Fruit fly (Drosophila melanogaster) whole organism, embryonic: ENCODE data around the gene CG10747.

ENCODE experiments used
- Abd-B ChIP-seq: fragments of 200-800 bp; sonication (Bioruptor generic); optimal IDR thresholded peaks from 2 replicates; lab custom pipeline; 2018; ENCODE audit warnings: missing biosample characterization, mild to moderate bottlenecking, missing genetic modification characterization, moderate library complexity
- Asciz ChIP-seq: fragments of 200-800 bp; sonication (Bioruptor generic); optimal IDR thresholded peaks from 2 replicates; lab custom pipeline; 2017; ENCODE audit warnings: missing biosample characterization, mild to moderate bottlenecking, missing genetic modification characterization, missing genetic modification reagents
- B-H2 ChIP-seq: fragments of 200-800 bp; sonication (Bioruptor generic); optimal IDR thresholded peaks from 2 replicates; lab custom pipeline; 2018; ENCODE audit warnings: missing biosample characterization, mild to moderate bottlenecking, missing genetic modification characterization
- CG10274 ChIP-seq: fragments of 200-800 bp; sonication (Bioruptor generic); optimal IDR thresholded peaks from 3 replicates; lab custom pipeline; 2017; ENCODE audit warnings: missing biosample characterization, mild to moderate bottlenecking, missing genetic modification characterization
- CG10543 ChIP-seq: fragments of 200-800 bp; sonication (Bioruptor generic); optimal IDR thresholded peaks from 3 replicates; lab custom pipeline; 2017; ENCODE audit warnings: missing biosample characterization, mild to moderate bottlenecking, missing genetic modification characterization, moderate library complexity
- CG12299 ChIP-seq: fragments of 200-800 bp; sonication (Bioruptor generic); optimal IDR thresholded peaks from 2 replicates; lab custom pipeline; 2018; ENCODE audit warnings: missing biosample characterization, mild to moderate bottlenecking, missing genetic modification characterization
- CG14860 ChIP-seq: fragments of 200-800 bp; sonication (Bioruptor generic); IDR thresholded peaks from 3 replicates; pipeline ENCODE4 v1.3.6; 2022; ENCODE audit warnings: missing biosample characterization, missing genetic modification characterization; ENCODE audit not compliant: partially characterized antibody
- CG15479 ChIP-seq: fragments of 200-800 bp; sonication (Bioruptor generic); optimal IDR thresholded peaks from 3 replicates; lab custom pipeline; 2019; ENCODE audit warnings: missing biosample characterization, mild to moderate bottlenecking, missing genetic modification characterization, moderate library complexity
- CG1603 ChIP-seq: fragments of 200-800 bp; sonication (Bioruptor generic); optimal IDR thresholded peaks from 2 replicates; lab custom pipeline; 2019; ENCODE audit warnings: missing biosample characterization, mild to moderate bottlenecking, missing genetic modification characterization, moderate library complexity
- CG17568 ChIP-seq: fragments of 200-800 bp; sonication (Bioruptor generic); optimal IDR thresholded peaks from 2 replicates; lab custom pipeline; 2018; ENCODE audit warnings: missing biosample characterization, mild to moderate bottlenecking, missing genetic modification characterization, moderate library complexity
- CG2120 ChIP-seq: fragments of 200-800 bp; sonication (Bioruptor generic); optimal IDR thresholded peaks from 3 replicates; lab custom pipeline; 2016; ENCODE audit warnings: missing biosample characterization, missing genetic modification characterization
- CG30020 ChIP-seq: fragments of 200-800 bp; optimal IDR thresholded peaks from 2 replicates; lab custom pipeline; 2019; ENCODE audit warnings: missing biosample characterization, mild to moderate bottlenecking, missing genetic modification characterization, moderate library complexity
- CG3281 ChIP-seq: fragments of 200-800 bp; sonication (Bioruptor generic); optimal IDR thresholded peaks from 3 replicates; lab custom pipeline; 2017; ENCODE audit warnings: missing biosample characterization, mild to moderate bottlenecking, missing genetic modification characterization
- CG3847 ChIP-seq: fragments of 200-800 bp; sonication (Bioruptor generic); IDR thresholded peaks from 2 replicates; pipeline ENCODE4 v1.3.6; 2022; ENCODE audit warnings: missing biosample characterization, missing genetic modification characterization
- CG4707 ChIP-seq: fragments of 200-800 bp; sonication (Bioruptor generic); optimal IDR thresholded peaks from 2 replicates; lab custom pipeline; 2018; ENCODE audit warnings: missing biosample characterization, mild to moderate bottlenecking, missing genetic modification characterization, moderate library complexity
- CoRest ChIP-seq: fragments of 200-800 bp; sonication (Bioruptor generic); optimal IDR thresholded peaks from 3 replicates; lab custom pipeline; 2018; ENCODE audit warnings: missing biosample characterization, mild to moderate bottlenecking, missing genetic modification characterization, moderate library complexity
- Dbx ChIP-seq: fragments of 200-800 bp; sonication (Bioruptor generic); IDR thresholded peaks from 3 replicates; pipeline ENCODE4 v1.3.6; 2022; ENCODE audit warnings: missing biosample characterization, missing genetic modification characterization
- Doc3 ChIP-seq: fragments of 200-800 bp; sonication (Bioruptor generic); IDR thresholded peaks from 3 replicates; pipeline ENCODE4 v1.3.6; 2022; ENCODE audit warnings: missing biosample characterization, missing genetic modification characterization; ENCODE audit not compliant: partially characterized antibody
- Ets65A ChIP-seq: fragments of 200-800 bp; sonication (Bioruptor generic); peaks from one replicate; lab custom pipeline; 2016; ENCODE audit warnings: missing biosample characterization, missing genetic modification characterization
- H15 ChIP-seq: fragments of 200-800 bp; sonication (Bioruptor generic); IDR thresholded peaks from 3 replicates; pipeline ENCODE4 v1.3.6; 2022; ENCODE audit warnings: missing biosample characterization, missing genetic modification characterization
- H2.0 ChIP-seq: fragments of 200-800 bp; sonication (Bioruptor generic); IDR thresholded peaks from 2 replicates; pipeline ENCODE4 v1.3.6; 2022; ENCODE audit warnings: missing biosample characterization, missing genetic modification characterization
- Lpt ChIP-seq: fragments of >200 bp; optimal IDR thresholded peaks from 2 replicates; lab custom pipeline; 2018; ENCODE audit warnings: missing biosample characterization, missing genetic modification characterization
- MBD-R2 ChIP-seq: fragments of 200-800 bp; sonication (Bioruptor generic); IDR thresholded peaks from 2 replicates; pipeline ENCODE4 v1.3.6; 2022; ENCODE audit warnings: missing biosample characterization, missing genetic modification characterization
- Nf-YA ChIP-seq: fragments of 200-800 bp; sonication (Bioruptor generic); IDR thresholded peaks from 2 replicates; pipeline ENCODE4 v1.3.6; 2022; ENCODE audit warnings: missing biosample characterization, missing genetic modification characterization
- Side ChIP-seq: fragments of 200-800 bp; sonication (Bioruptor generic); optimal IDR thresholded peaks from 2 replicates; lab custom pipeline; 2016; ENCODE audit warnings: missing biosample characterization, missing genetic modification characterization
- Sox102F ChIP-seq: fragments of 200-800 bp; sonication (Bioruptor generic); optimal IDR thresholded peaks from 2 replicates; lab custom pipeline; 2018; ENCODE audit warnings: missing biosample characterization, mild to moderate bottlenecking, missing genetic modification characterization, moderate library complexity
- TFAM ChIP-seq: fragments of 200-800 bp; sonication (Bioruptor generic); optimal IDR thresholded peaks from 2 replicates; lab custom pipeline; 2017; ENCODE audit warnings: missing biosample characterization, missing genetic modification characterization, inconsistent platforms
- ac ChIP-seq: fragments of 200-800 bp; sonication (Bioruptor generic); optimal IDR thresholded peaks from 3 replicates; lab custom pipeline; 2017; ENCODE audit warnings: missing biosample characterization, mild to moderate bottlenecking, missing genetic modification characterization
- bcd ChIP-seq: fragments of 200-800 bp; sonication (Bioruptor generic); optimal IDR thresholded peaks from 2 replicates; lab custom pipeline; 2017; ENCODE audit warnings: missing biosample characterization, mild to moderate bottlenecking, missing genetic modification characterization
- br ChIP-seq: fragments of >200 bp; optimal IDR thresholded peaks from 2 replicates; lab custom pipeline; 2017
- caup ChIP-seq: fragments of 200-800 bp; sonication (Bioruptor generic); optimal IDR thresholded peaks from 3 replicates; lab custom pipeline; 2017; ENCODE audit warnings: missing biosample characterization, mild to moderate bottlenecking, missing genetic modification characterization, moderate library complexity; ENCODE audit not compliant: severe bottlenecking
- cg ChIP-seq: fragments of 200-800 bp; sonication (Bioruptor generic); optimal IDR thresholded peaks from 3 replicates; lab custom pipeline; 2019; ENCODE audit warnings: missing biosample characterization, mild to moderate bottlenecking, missing genetic modification characterization, moderate library complexity
- ems ChIP-seq: fragments of 200-800 bp; sonication (Bioruptor generic); optimal IDR thresholded peaks from 3 replicates; lab custom pipeline; 2016; ENCODE audit warnings: missing biosample characterization, missing genetic modification characterization
- gcm ChIP-seq: fragments of 200-800 bp; sonication (Bioruptor generic); optimal IDR thresholded peaks from 2 replicates; lab custom pipeline; 2019; ENCODE audit warnings: missing biosample characterization, mild to moderate bottlenecking, missing genetic modification characterization, moderate library complexity
- gro ChIP-seq: fragments of 200-800 bp; sonication (Bioruptor generic); optimal IDR thresholded peaks from 2 replicates; lab custom pipeline; 2016; ENCODE audit warnings: missing biosample characterization, missing genetic modification characterization
- gsb ChIP-seq: fragments of 200-800 bp; sonication (Bioruptor generic); IDR thresholded peaks from 2 replicates; pipeline ENCODE4 v1.3.6; 2022; ENCODE audit warnings: missing biosample characterization, missing genetic modification characterization
- ind ChIP-seq: fragments of 200-800 bp; sonication (Bioruptor generic); optimal IDR thresholded peaks from 3 replicates; lab custom pipeline; 2016; ENCODE audit warnings: missing biosample characterization, missing genetic modification characterization
- lab ChIP-seq: fragments of 200-800 bp; sonication (Bioruptor generic); optimal IDR thresholded peaks from 3 replicates; lab custom pipeline; 2017; ENCODE audit warnings: missing biosample characterization, missing genetic modification characterization, mild to moderate bottlenecking, moderate library complexity, missing genetic modification reagents
- org-1 ChIP-seq: fragments of 200-800 bp; sonication (Bioruptor generic); optimal IDR thresholded peaks from 2 replicates; lab custom pipeline; 2017; ENCODE audit warnings: missing biosample characterization, missing genetic modification characterization
- pfk ChIP-seq: fragments of 200-800 bp; sonication (Bioruptor generic); optimal IDR thresholded peaks from 2 replicates; lab custom pipeline; 2018; ENCODE audit warnings: missing biosample characterization, mild to moderate bottlenecking, missing genetic modification characterization, moderate library complexity
- rib ChIP-seq: fragments of 200-800 bp; sonication (Bioruptor generic); IDR thresholded peaks from 2 replicates; pipeline ENCODE4 v1.3.6; 2022; ENCODE audit warnings: missing biosample characterization, missing genetic modification characterization
- sc ChIP-seq, 3 experiments: fragments of >200 bp in 2 of 3; fragments of 200-800 bp in 1 of 3; sonication (Bioruptor generic) in 1 of 3; optimal IDR thresholded peaks; 2 replicates in 2 of 3; 3 replicates in 1 of 3; lab custom pipeline; 2017; ENCODE audit warnings: mild to moderate bottlenecking in 1 of 3, missing biosample characterization in 1 of 3, missing genetic modification characterization in 1 of 3, missing genetic modification reagents in 1 of 3
- schlank ChIP-seq: fragments of 200-800 bp; sonication (Bioruptor generic); optimal IDR thresholded peaks from 2 replicates; lab custom pipeline; 2018; ENCODE audit warnings: missing biosample characterization, mild to moderate bottlenecking, missing genetic modification characterization
- sens-2 ChIP-seq: fragments of 200-800 bp; sonication (Bioruptor generic); IDR thresholded peaks from 2 replicates; pipeline ENCODE4 v1.3.6; 2022; ENCODE audit warnings: missing biosample characterization, missing genetic modification characterization
- sqz ChIP-seq: fragments of 200-800 bp; sonication (Bioruptor generic); optimal IDR thresholded peaks from 3 replicates; lab custom pipeline; 2018; ENCODE audit warnings: missing biosample characterization, mild to moderate bottlenecking, missing genetic modification characterization
- ttk ChIP-seq: fragments of 200-800 bp; sonication (Bioruptor generic); IDR thresholded peaks from 2 replicates; pipeline ENCODE4 v2.1.2; 2022; ENCODE audit warnings: missing biosample characterization, missing genetic modification characterization
- tup ChIP-seq: fragments of 200-800 bp; sonication (Bioruptor generic); optimal IDR thresholded peaks from 2 replicates; lab custom pipeline; 2016; ENCODE audit warnings: missing biosample characterization, mild to moderate bottlenecking, missing genetic modification characterization, moderate library complexity
- usp ChIP-seq: fragments of >200 bp; optimal IDR thresholded peaks from 2 replicates; lab custom pipeline; 2017; ENCODE audit warnings: missing biosample characterization, missing genetic modification characterization
- vfl ChIP-seq: fragments of 200-800 bp; sonication (Bioruptor generic); optimal IDR thresholded peaks from 2 replicates; lab custom pipeline; 2016; ENCODE audit warnings: missing biosample characterization, missing genetic modification characterization
- vnd ChIP-seq: fragments of 200-800 bp; sonication (Bioruptor generic); IDR thresholded peaks from 3 replicates; pipeline ENCODE4 v1.3.6; 2022; ENCODE audit warnings: missing biosample characterization, missing genetic modification characterization; ENCODE audit not compliant: partially characterized antibody

CG10747 gene

dm6 chr2L:20061018-20061657, 30.0 kb downstream of the CG10747 start, which contains the start of the genes barr and lok (continued):
- TF ChIP-seq vfl (GFP tag; lab: Kevin White, UChicago): peak; percentile 19
- TF ChIP-seq Nf-YA (GFP tag; lab: Robert Waterston, UW): no peak
- TF ChIP-seq ind (GFP tag; lab: Kevin White, UChicago): peak; percentile 65
- TF ChIP-seq MBD-R2 (GFP tag; lab: Robert Waterston, UW): peak; percentile 34
- peak; percentile 46; the same call in 1 of the 2 replicates for TF ChIP-seq CG3847 (GFP tag; lab: Robert Waterston, UW)
- no peak for TF ChIP-seq B-H2 (GFP tag; lab: Kevin White, UChicago)
- TF ChIP-seq vnd: no peak
- peak; percentile 6 for TF ChIP-seq gro (GFP tag; lab: Kevin White, UChicago)
- peak; percentile 66 for TF ChIP-seq CG30020 (tag; lab: Kevin White, UChicago)
- TF ChIP-seq CG12299 (tag; lab: Kevin White, UChicago): no peak
- no peak for TF ChIP-seq Lpt (GFP tag; lab: Kevin White, UChicago)
- TF ChIP-seq ttk (GFP tag; lab: Robert Waterston, UW): no peak
- peak; percentile 63; the same call in 2 of the 3 replicates for TF ChIP-seq Dbx
- no peak for TF ChIP-seq org-1 (GFP tag; lab: Kevin White, UChicago)
- peak; percentile 14 for TF ChIP-seq CG3281 (GFP tag; lab: Kevin White, UChicago)
- peak; percentile 17 for TF ChIP-seq CG1603
- no peak for TF ChIP-seq sc (optimal IDR thresholded peaks at IDR 0.05; lab: Kevin White, UChicago)
- TF ChIP-seq sc (GFP tag; optimal IDR thresholded peaks at IDR 0.05; lab: Kevin White, UChicago): peak; percentile 23
- no peak for TF ChIP-seq lab (GFP tag; lab: Kevin White, UChicago)
- peak; percentile 64 for TF ChIP-seq bcd (GFP tag; lab: Kevin White, UChicago)
- peak; percentile 97 for TF ChIP-seq Ets65A (GFP tag; lab: Kevin White, UChicago)
- TF ChIP-seq Asciz (GFP tag; lab: Kevin White, UChicago): no peak
- TF ChIP-seq Abd-B (GFP tag; lab: Kevin White, UChicago): peak; percentile 71
- no peak for TF ChIP-seq H2.0
- no peak for TF ChIP-seq CG14860
- peak; percentile 43 for TF ChIP-seq Sox102F (GFP tag; lab: Kevin White, UChicago)
- peak; percentile 65 for TF ChIP-seq cg (GFP tag; lab: Kevin White, UChicago)
- no peak for TF ChIP-seq caup (GFP tag; lab: Kevin White, UChicago)
- TF ChIP-seq br (lab: Kevin White, UChicago): no peak
- peak; percentile 83 for TF ChIP-seq CoRest (tag; lab: Kevin White, UChicago)
- no peak for TF ChIP-seq usp (GFP tag; lab: Kevin White, UChicago)
- no peak for TF ChIP-seq rib (GFP tag; lab: Robert Waterston, UW)
- TF ChIP-seq schlank (tag; lab: Kevin White, UChicago): no peak
- no peak for TF ChIP-seq sqz
- TF ChIP-seq tup: no peak
- TF ChIP-seq CG4707 (GFP tag; lab: Kevin White, UChicago): no peak
- no peak for TF ChIP-seq CG17568
- TF ChIP-seq pfk (GFP tag; lab: Kevin White, UChicago): no peak
- TF ChIP-seq TFAM (GFP tag; lab: Kevin White, UChicago): no peak
- TF ChIP-seq ems: peak; percentile 18
- TF ChIP-seq gcm (GFP tag; lab: Kevin White, UChicago): no peak
- TF ChIP-seq CG15479 (GFP tag; lab: Kevin White, UChicago): no peak
- no peak for TF ChIP-seq CG10274 (GFP tag; lab: Kevin White, UChicago)
- no peak for TF ChIP-seq H15 (GFP tag; lab: Robert Waterston, UW)
- peak; percentile 2 for TF ChIP-seq Side (GFP tag; lab: Kevin White, UChicago)
- TF ChIP-seq gsb (GFP tag; lab: Robert Waterston, UW): no peak
- TF ChIP-seq CG10543: peak; percentile 62
- TF ChIP-seq Doc3: no peak
- TF ChIP-seq CG2120 (GFP tag; lab: Kevin White, UChicago): peak; percentile 75
- no peak for TF ChIP-seq sens-2 (GFP tag; lab: Robert Waterston, UW)
- no peak for TF ChIP-seq ac
